Fruit fly (Drosophila melanogaster) whole organism, embryonic: ENCODE measurements around the gene CG6287.

Source experiments
- Abd-B ChIP-seq: fragments of 200-800 bp; sonication (Bioruptor generic); optimal IDR thresholded peaks from 2 replicates; lab custom pipeline; 2018; ENCODE audit warnings: missing biosample characterization, mild to moderate bottlenecking, missing genetic modification characterization, moderate library complexity
- CG10274 ChIP-seq: fragments of 200-800 bp; sonication (Bioruptor generic); optimal IDR thresholded peaks from 3 replicates; lab custom pipeline; 2017; ENCODE audit warnings: missing biosample characterization, mild to moderate bottlenecking, missing genetic modification characterization
- CG12744 ChIP-seq: fragments of 200-800 bp; sonication (Bioruptor generic); optimal IDR thresholded peaks from 2 replicates; lab custom pipeline; 2016; ENCODE audit warnings: missing biosample characterization, missing genetic modification characterization
- CG12942 ChIP-seq: fragments of 200-800 bp; sonication (Bioruptor generic); optimal IDR thresholded peaks from 3 replicates; lab custom pipeline; 2016; ENCODE audit warnings: missing biosample characterization, missing genetic modification characterization
- CG13123 ChIP-seq: fragments of 200-800 bp; sonication (Bioruptor generic); optimal IDR thresholded peaks from 2 replicates; lab custom pipeline; 2016; ENCODE audit warnings: missing biosample characterization, missing genetic modification characterization
- CG15696 ChIP-seq: fragments of 200-800 bp; sonication (Bioruptor generic); optimal IDR thresholded peaks from 2 replicates; lab custom pipeline; 2019; ENCODE audit warnings: missing biosample characterization, mild to moderate bottlenecking, missing genetic modification characterization, moderate library complexity
- CG17328 ChIP-seq: fragments of 200-800 bp; sonication (Bioruptor generic); IDR thresholded peaks from 2 replicates; pipeline ENCODE4 v1.3.6; 2022; ENCODE audit warnings: missing biosample characterization, missing genetic modification characterization
- CG17385 ChIP-seq: fragments of 200-800 bp; sonication (Bioruptor generic); optimal IDR thresholded peaks from 3 replicates; lab custom pipeline; 2018; ENCODE audit warnings: missing biosample characterization, mild to moderate bottlenecking, missing genetic modification characterization
- CG2199 ChIP-seq: fragments of 200-800 bp; sonication (Bioruptor generic); IDR thresholded peaks from 3 replicates; pipeline ENCODE4 v1.3.6; 2022; ENCODE audit warnings: missing biosample characterization, missing genetic modification characterization
- CG2712 ChIP-seq: fragments of 200-800 bp; optimal IDR thresholded peaks from 3 replicates; lab custom pipeline; 2019; ENCODE audit warnings: missing biosample characterization, mild to moderate bottlenecking, missing genetic modification characterization, moderate library complexity
- CG3065 ChIP-seq: fragments of 200-800 bp; sonication (Bioruptor generic); optimal IDR thresholded peaks from 2 replicates; lab custom pipeline; 2016; ENCODE audit warnings: missing biosample characterization, missing genetic modification characterization
- CG32772 ChIP-seq: fragments of 200-800 bp; sonication (Bioruptor generic); IDR thresholded peaks from 2 replicates; pipeline ENCODE4 v1.3.6; 2022; ENCODE audit warnings: missing biosample characterization, missing genetic modification characterization
- CG3838 ChIP-seq: fragments of 200-800 bp; sonication (Bioruptor generic); optimal IDR thresholded peaks from 3 replicates; lab custom pipeline; 2016; ENCODE audit warnings: missing biosample characterization, missing genetic modification characterization
- CG42726 ChIP-seq: fragments of 200-800 bp; sonication (Bioruptor generic); IDR thresholded peaks from 2 replicates; pipeline ENCODE4 v1.3.6; 2022; ENCODE audit warnings: missing biosample characterization, missing genetic modification characterization; ENCODE audit not compliant: partially characterized antibody
- CG4328 ChIP-seq: fragments of 200-800 bp; sonication (Bioruptor generic); optimal IDR thresholded peaks from 3 replicates; lab custom pipeline; 2017; ENCODE audit warnings: missing biosample characterization, missing genetic modification reagents, missing genetic modification characterization
- CG4707 ChIP-seq: fragments of 200-800 bp; sonication (Bioruptor generic); optimal IDR thresholded peaks from 2 replicates; lab custom pipeline; 2018; ENCODE audit warnings: missing biosample characterization, mild to moderate bottlenecking, missing genetic modification characterization, moderate library complexity
- CG4730 ChIP-seq: fragments of 200-800 bp; sonication (Bioruptor generic); IDR thresholded peaks from 2 replicates; pipeline ENCODE4 v1.3.6; 2022; ENCODE audit warnings: missing biosample characterization, missing genetic modification characterization
- CG6175 ChIP-seq: fragments of 200-800 bp; sonication (Bioruptor generic); IDR thresholded peaks from 3 replicates; pipeline ENCODE4 v1.3.6; 2022; ENCODE audit warnings: missing biosample characterization, missing genetic modification characterization
- CG6813 ChIP-seq: fragments of 200-800 bp; sonication (Bioruptor generic); optimal IDR thresholded peaks from 2 replicates; lab custom pipeline; 2017; ENCODE audit warnings: missing biosample characterization, missing genetic modification characterization, mild to moderate bottlenecking, moderate library complexity, missing genetic modification reagents
- CG7271 ChIP-seq: fragments of 200-800 bp; sonication (Bioruptor generic); optimal IDR thresholded peaks from 2 replicates; lab custom pipeline; 2018; ENCODE audit warnings: missing biosample characterization, mild to moderate bottlenecking, missing genetic modification characterization, moderate library complexity
- CG7372 ChIP-seq: fragments of 200-800 bp; sonication (Bioruptor generic); IDR thresholded peaks from 2 replicates; pipeline ENCODE4 v1.3.6; 2022; ENCODE audit warnings: missing biosample characterization, missing genetic modification characterization
- Camta ChIP-seq: fragments of 200-800 bp; sonication (Bioruptor generic); optimal IDR thresholded peaks from 2 replicates; lab custom pipeline; 2016; ENCODE audit warnings: missing biosample characterization, missing genetic modification characterization
- CoRest ChIP-seq: fragments of 200-800 bp; sonication (Bioruptor generic); optimal IDR thresholded peaks from 3 replicates; lab custom pipeline; 2018; ENCODE audit warnings: missing biosample characterization, mild to moderate bottlenecking, missing genetic modification characterization, moderate library complexity
- D19A ChIP-seq: fragments of 200-800 bp; optimal IDR thresholded peaks from 3 replicates; lab custom pipeline; 2019; ENCODE audit warnings: missing biosample characterization, mild to moderate bottlenecking, missing genetic modification characterization, moderate library complexity
- Dek ChIP-seq: fragments of 200-800 bp; sonication (Bioruptor generic); optimal IDR thresholded peaks from 3 replicates; lab custom pipeline; 2019; ENCODE audit warnings: missing biosample characterization, mild to moderate bottlenecking, missing genetic modification characterization, moderate library complexity
- Dip2 ChIP-seq: fragments of 200-800 bp; sonication (Bioruptor generic); IDR thresholded peaks from 2 replicates; pipeline ENCODE4 v1.3.6; 2022; ENCODE audit warnings: missing biosample characterization, missing genetic modification characterization
- Dll ChIP-seq: fragments of 200-800 bp; sonication (Bioruptor generic); IDR thresholded peaks from 4 replicates; pipeline ENCODE4 v1.3.6; 2022; ENCODE audit warnings: missing biosample characterization, missing genetic modification characterization; ENCODE audit not compliant: partially characterized antibody
- Doc2 ChIP-seq: fragments of 200-800 bp; sonication (Bioruptor generic); IDR thresholded peaks from 2 replicates; pipeline ENCODE4 v1.3.6; 2022; ENCODE audit warnings: missing biosample characterization, missing genetic modification characterization
- Ets97D ChIP-seq: fragments of 200-800 bp; sonication (Bioruptor generic); optimal IDR thresholded peaks from 3 replicates; lab custom pipeline; 2016; ENCODE audit warnings: missing biosample characterization, missing genetic modification characterization
- Jarid2 ChIP-seq: fragments of 200-800 bp; sonication (Bioruptor generic); optimal IDR thresholded peaks from 3 replicates; lab custom pipeline; 2017; ENCODE audit warnings: mild to moderate bottlenecking, missing biosample characterization, missing genetic modification reagents, missing genetic modification characterization
- Mad ChIP-seq: fragments of 200-800 bp; sonication (Bioruptor generic); optimal IDR thresholded peaks from 2 replicates; lab custom pipeline; 2016; ENCODE audit warnings: missing biosample characterization, missing genetic modification characterization
- NC2β ChIP-seq: fragments of 200-800 bp; sonication (Bioruptor generic); optimal IDR thresholded peaks from 2 replicates; lab custom pipeline; 2016; ENCODE audit warnings: missing biosample characterization, missing genetic modification characterization
- Poxn ChIP-seq: fragments of 200-800 bp; sonication (Bioruptor generic); IDR thresholded peaks from 2 replicates; pipeline ENCODE4 v1.3.6; 2022; ENCODE audit warnings: missing biosample characterization, missing genetic modification characterization
- Ravus ChIP-seq: fragments of 200-800 bp; sonication (Bioruptor generic); IDR thresholded peaks from 2 replicates; pipeline ENCODE4 v1.3.6; 2022; ENCODE audit warnings: missing biosample characterization, missing genetic modification characterization
- Scr ChIP-seq: fragments of 200-800 bp; sonication (Bioruptor generic); IDR thresholded peaks from 2 replicates; pipeline ENCODE4 v1.3.6; 2022; ENCODE audit warnings: missing biosample characterization, missing genetic modification characterization; ENCODE audit not compliant: partially characterized antibody
- Sry-δ ChIP-seq: fragments of 200-800 bp; sonication (Bioruptor generic); optimal IDR thresholded peaks from 2 replicates; lab custom pipeline; 2016; ENCODE audit warnings: missing biosample characterization, missing genetic modification characterization
- Stat92E ChIP-seq, 3 experiments: fragments of >200 bp in 2 of 3; fragments of 200-800 bp in 1 of 3; sonication (Bioruptor generic) in 1 of 3; optimal IDR thresholded peaks; 2 replicates each; lab custom pipeline; 2017 to 2019; ENCODE audit warnings: missing biosample characterization in 3 of 3, missing genetic modification characterization in 3 of 3, mild to moderate bottlenecking in 1 of 3, moderate library complexity in 1 of 3
- ac ChIP-seq: fragments of 200-800 bp; sonication (Bioruptor generic); optimal IDR thresholded peaks from 3 replicates; lab custom pipeline; 2017; ENCODE audit warnings: missing biosample characterization, mild to moderate bottlenecking, missing genetic modification characterization
- dmrt99B ChIP-seq: fragments of 200-800 bp; sonication (Bioruptor generic); optimal IDR thresholded peaks from 2 replicates; lab custom pipeline; 2018; ENCODE audit warnings: missing biosample characterization, mild to moderate bottlenecking, missing genetic modification characterization, moderate library complexity
- eve ChIP-seq, 2 experiments: fragments of >200 bp; optimal IDR thresholded peaks; 2 replicates each; lab custom pipeline; 2017; ENCODE audit warnings: missing biosample characterization in 2 of 2, missing genetic modification characterization in 2 of 2
- fu2 ChIP-seq: fragments of 200-800 bp; sonication (Bioruptor generic); optimal IDR thresholded peaks from 2 replicates; lab custom pipeline; 2016; ENCODE audit warnings: missing biosample characterization, missing genetic modification characterization
- gfzf ChIP-seq: fragments of 200-800 bp; sonication (Bioruptor generic); optimal IDR thresholded peaks from 2 replicates; lab custom pipeline; 2016; ENCODE audit warnings: missing biosample characterization, mild to moderate bottlenecking, missing genetic modification characterization, moderate library complexity
- jumu ChIP-seq: fragments of 200-800 bp; sonication (Bioruptor generic); optimal IDR thresholded peaks from 3 replicates; lab custom pipeline; 2016; ENCODE audit warnings: missing biosample characterization, missing genetic modification characterization
- klu ChIP-seq: fragments of 200-800 bp; sonication (Bioruptor generic); IDR thresholded peaks from 2 replicates; pipeline ENCODE4 v1.3.6; 2022; ENCODE audit warnings: missing biosample characterization, missing genetic modification characterization
- peb ChIP-seq: fragments of 200-800 bp; sonication (Bioruptor generic); IDR thresholded peaks from 2 replicates; pipeline ENCODE4 v1.3.6; 2022; ENCODE audit warnings: missing biosample characterization, missing genetic modification characterization
- pfk ChIP-seq: fragments of 200-800 bp; sonication (Bioruptor generic); optimal IDR thresholded peaks from 2 replicates; lab custom pipeline; 2018; ENCODE audit warnings: missing biosample characterization, mild to moderate bottlenecking, missing genetic modification characterization, moderate library complexity
- pum ChIP-seq: fragments of 200-800 bp; sonication (Bioruptor generic); optimal IDR thresholded peaks from 2 replicates; lab custom pipeline; 2016; ENCODE audit warnings: missing biosample characterization, missing genetic modification characterization
- sob ChIP-seq: fragments of 200-800 bp; sonication (Bioruptor generic); IDR thresholded peaks from 2 replicates; pipeline ENCODE4 v1.3.6; 2022; ENCODE audit warnings: missing biosample characterization, missing genetic modification characterization
- trem ChIP-seq: fragments of 200-800 bp; optimal IDR thresholded peaks from 3 replicates; lab custom pipeline; 2019; ENCODE audit warnings: missing biosample characterization, mild to moderate bottlenecking, missing genetic modification characterization, moderate library complexity
- wek ChIP-seq: fragments of 200-800 bp; sonication (Bioruptor generic); optimal IDR thresholded peaks from 3 replicates; lab custom pipeline; 2018; ENCODE audit warnings: missing biosample characterization, mild to moderate bottlenecking, missing genetic modification characterization, moderate library complexity

CG6287 gene

dm6 chr2L:11106562-11106962 lies 49.0 kb downstream of the CG6287 start, which contains the start of gene Reps (continued):
- peak; percentile 76 for TF ChIP-seq Dip2 (GFP tag; lab: Robert Waterston, UW)
- peak; percentile 98 for TF ChIP-seq dmrt99B (tag; lab: Kevin White, UChicago)
- TF ChIP-seq Doc2: peak; percentile 96
- peak; percentile 74 for TF ChIP-seq Dll (GFP tag; lab: Robert Waterston, UW)
- peak; percentile 98 for TF ChIP-seq jumu (GFP tag; lab: Kevin White, UChicago)
- TF ChIP-seq Abd-B (GFP tag; lab: Kevin White, UChicago): peak; percentile 99
- peak in 1 of 3 experiments; percentile 93 for TF ChIP-seq Stat92E (GFP tag; optimal IDR thresholded peaks at IDR 0.05; lab: Kevin White, UChicago)
- peak; percentile 90 for TF ChIP-seq CG4707 (GFP tag; lab: Kevin White, UChicago)
- peak; percentile 95 for TF ChIP-seq CG4328 (GFP tag; lab: Kevin White, UChicago)
- peak; percentile 98 for TF ChIP-seq CG4730
- peak; percentile 97 for TF ChIP-seq fu2 (GFP tag; lab: Kevin White, UChicago)
- TF ChIP-seq gfzf (GFP tag; lab: Kevin White, UChicago): peak; percentile 38
- TF ChIP-seq Ravus (GFP tag; lab: Robert Waterston, UW): peak; percentile 97
- peak; percentile 98 for TF ChIP-seq NC2β
- peak; percentile 99 for TF ChIP-seq CoRest (tag; lab: Kevin White, UChicago)
- peak; percentile 83 for TF ChIP-seq Sry-δ (GFP tag; lab: Kevin White, UChicago)
- TF ChIP-seq CG17385: peak; percentile 95
- peak; percentile 95 for TF ChIP-seq Ets97D
- TF ChIP-seq CG3838 (GFP tag; lab: Kevin White, UChicago): peak; percentile 97
- peak; percentile 99 for TF ChIP-seq sob (GFP tag; lab: Robert Waterston, UW)
- peak; percentile 97 for TF ChIP-seq CG6175 (GFP tag; lab: Robert Waterston, UW)
- peak; percentile 71 for TF ChIP-seq Scr (GFP tag; lab: Robert Waterston, UW)
- TF ChIP-seq ac (GFP tag; lab: Kevin White, UChicago): peak; percentile 94
- TF ChIP-seq pum (GFP tag; lab: Kevin White, UChicago): peak; percentile 98
- peak; percentile 97 for TF ChIP-seq Dek (tag; lab: Kevin White, UChicago)
- peak; percentile 99 for TF ChIP-seq CG12942 (GFP tag; lab: Kevin White, UChicago)
- peak in 1 of 2 experiments; percentile 93 for TF ChIP-seq eve (GFP tag; optimal IDR thresholded peaks at IDR 0.05; lab: Kevin White, UChicago)
- peak; percentile 70 for TF ChIP-seq pfk (GFP tag; lab: Kevin White, UChicago)
- peak; percentile 95 for TF ChIP-seq Poxn (GFP tag; lab: Robert Waterston, UW)
- TF ChIP-seq CG32772: peak; percentile 99
- peak; percentile 99 for TF ChIP-seq klu (GFP tag; lab: Robert Waterston, UW)
- TF ChIP-seq CG15696 (tag; lab: Kevin White, UChicago): peak; percentile 99
- peak; percentile 88 for TF ChIP-seq wek (GFP tag; lab: Kevin White, UChicago)
- peak; percentile 97 for TF ChIP-seq CG13123 (GFP tag; lab: Kevin White, UChicago)
- TF ChIP-seq CG17328: peak; percentile 99
- peak; percentile 98 for TF ChIP-seq CG3065 (GFP tag; lab: Kevin White, UChicago)
- peak; percentile 98 for TF ChIP-seq Camta
- TF ChIP-seq Mad (GFP tag; lab: Kevin White, UChicago): peak; percentile 98
- peak; percentile 97 for TF ChIP-seq trem (tag; lab: Kevin White, UChicago)
- peak; percentile 98 for TF ChIP-seq CG7271
- TF ChIP-seq CG2712 (tag; lab: Kevin White, UChicago): peak; percentile 99
- TF ChIP-seq CG12744 (GFP tag; lab: Kevin White, UChicago): peak; percentile 97
- peak; percentile 90 for TF ChIP-seq Jarid2 (GFP tag; lab: Kevin White, UChicago)
- peak; percentile 69; the same call in 1 of the 2 replicates for TF ChIP-seq CG42726 (GFP tag; lab: Robert Waterston, UW)
- peak; percentile 92 for TF ChIP-seq CG10274 (GFP tag; lab: Kevin White, UChicago)
- peak; percentile 97 for TF ChIP-seq CG6813
- TF ChIP-seq CG2199 (GFP tag; lab: Robert Waterston, UW): peak; percentile 99
- TF ChIP-seq D19A (tag; lab: Kevin White, UChicago): peak; percentile 94
- TF ChIP-seq CG7372: peak; percentile 99
- peak; percentile 98 for TF ChIP-seq peb
